Fruit fly (Drosophila melanogaster) whole organism, embryonic: ENCODE results near the gene Ada2a.
A peak's percentile ranks its signal among the peaks of the same experiment; 100 is the strongest.

ENCODE experiments used
- B-H2 ChIP-seq: fragments of 200-800 bp; sonication (Bioruptor generic); optimal IDR thresholded peaks from 2 replicates; lab custom pipeline; 2018; ENCODE audit warnings: missing biosample characterization, mild to moderate bottlenecking, missing genetic modification characterization
- BEAF-32 ChIP-seq: fragments of 200-800 bp; sonication (Bioruptor generic); optimal IDR thresholded peaks from 3 replicates; lab custom pipeline; 2017; ENCODE audit warnings: missing biosample characterization, missing genetic modification characterization, mild to moderate bottlenecking, moderate library complexity, missing genetic modification reagents
- CG10267 ChIP-seq: fragments of 200-800 bp; sonication (Bioruptor generic); optimal IDR thresholded peaks from 2 replicates; lab custom pipeline; 2018; ENCODE audit warnings: missing biosample characterization, mild to moderate bottlenecking, missing genetic modification characterization, moderate library complexity
- CG10979 ChIP-seq: fragments of 200-800 bp; sonication (Bioruptor generic); optimal IDR thresholded peaks from 2 replicates; lab custom pipeline; 2018; ENCODE audit warnings: missing biosample characterization, mild to moderate bottlenecking, missing genetic modification characterization, moderate library complexity
- CG11398 ChIP-seq: fragments of 200-800 bp; sonication (Bioruptor generic); optimal IDR thresholded peaks from 2 replicates; lab custom pipeline; 2016; ENCODE audit warnings: missing biosample characterization, missing genetic modification characterization
- CG11456 ChIP-seq: fragments of 200-800 bp; sonication (Bioruptor generic); IDR thresholded peaks from 3 replicates; pipeline ENCODE4 v1.3.6; 2022; ENCODE audit warnings: missing biosample characterization, missing genetic modification characterization
- CG11504 ChIP-seq: fragments of 200-800 bp; sonication (Bioruptor generic); optimal IDR thresholded peaks from 3 replicates; lab custom pipeline; 2019; ENCODE audit warnings: missing biosample characterization, mild to moderate bottlenecking, missing genetic modification characterization, moderate library complexity
- CG12071 ChIP-seq: fragments of 200-800 bp; sonication (Bioruptor generic); optimal IDR thresholded peaks from 3 replicates; lab custom pipeline; 2018; ENCODE audit warnings: missing biosample characterization, mild to moderate bottlenecking, missing genetic modification characterization
- CG15514 ChIP-seq: fragments of 200-800 bp; sonication (Bioruptor generic); optimal IDR thresholded peaks from 3 replicates; lab custom pipeline; 2017; ENCODE audit warnings: missing biosample characterization, missing genetic modification characterization, mild to moderate bottlenecking, moderate library complexity, missing genetic modification reagents
- CG17361 ChIP-seq: fragments of 200-800 bp; sonication (Bioruptor generic); IDR thresholded peaks from 3 replicates; pipeline ENCODE4 v1.3.6; 2022; ENCODE audit warnings: missing biosample characterization, missing genetic modification characterization
- CG2116 ChIP-seq: fragments of 200-800 bp; sonication (Bioruptor generic); optimal IDR thresholded peaks from 3 replicates; lab custom pipeline; 2018; ENCODE audit warnings: missing biosample characterization, mild to moderate bottlenecking, missing genetic modification characterization
- CG2889 ChIP-seq: fragments of 200-800 bp; sonication (Bioruptor generic); IDR thresholded peaks from 3 replicates; pipeline ENCODE4 v1.3.6; 2022; ENCODE audit warnings: missing biosample characterization, missing genetic modification characterization
- CG31388 ChIP-seq: fragments of 200-800 bp; sonication (Bioruptor generic); optimal IDR thresholded peaks from 2 replicates; lab custom pipeline; 2016; ENCODE audit warnings: missing biosample characterization, missing genetic modification characterization
- CG33557 ChIP-seq: fragments of 200-800 bp; sonication (Bioruptor generic); optimal IDR thresholded peaks from 2 replicates; lab custom pipeline; 2019; ENCODE audit warnings: missing biosample characterization, mild to moderate bottlenecking, missing genetic modification characterization, moderate library complexity
- CG5245 ChIP-seq: fragments of 200-800 bp; sonication (Bioruptor generic); optimal IDR thresholded peaks from 3 replicates; lab custom pipeline; 2016; ENCODE audit warnings: missing biosample characterization, missing genetic modification characterization
- CG5953 ChIP-seq: fragments of 200-800 bp; sonication (Bioruptor generic); IDR thresholded peaks from 2 replicates; pipeline ENCODE4 v1.3.6; 2022; ENCODE audit warnings: missing biosample characterization, missing genetic modification characterization
- CG6654 ChIP-seq: fragments of 200-800 bp; sonication (Bioruptor generic); optimal IDR thresholded peaks from 2 replicates; lab custom pipeline; 2017; ENCODE audit warnings: missing biosample characterization, mild to moderate bottlenecking, missing genetic modification characterization
- CG6854 ChIP-seq: fragments of 200-800 bp; sonication (Bioruptor generic); optimal IDR thresholded peaks from 3 replicates; lab custom pipeline; 2017; ENCODE audit warnings: missing biosample characterization, mild to moderate bottlenecking, missing genetic modification characterization
- CG8290 ChIP-seq, 3 experiments: fragments of 200-800 bp; sonication (Bioruptor generic); optimal IDR thresholded peaks; 2 replicates each; lab custom pipeline; 2016 to 2019; ENCODE audit warnings: missing biosample characterization in 3 of 3, missing genetic modification characterization in 3 of 3, mild to moderate bottlenecking in 2 of 3, moderate library complexity in 1 of 3
- CG8765 ChIP-seq: fragments of 200-800 bp; sonication (Bioruptor generic); IDR thresholded peaks from 2 replicates; pipeline ENCODE4 v1.3.6; 2022; ENCODE audit warnings: missing biosample characterization, missing genetic modification characterization
- CG8924 ChIP-seq: fragments of 200-800 bp; optimal IDR thresholded peaks from 3 replicates; lab custom pipeline; 2019; ENCODE audit warnings: missing biosample characterization, mild to moderate bottlenecking, missing genetic modification characterization, moderate library complexity
- CHES-1-like ChIP-seq: fragments of 200-800 bp; sonication (Bioruptor generic); optimal IDR thresholded peaks from 2 replicates; lab custom pipeline; 2016; ENCODE audit warnings: missing biosample characterization, missing genetic modification characterization
- GATAe ChIP-seq: fragments of 200-800 bp; sonication (Bioruptor generic); conservative IDR thresholded peaks from 2 replicates; pipeline ENCODE4 v1.3.6; 2022; ENCODE audit warnings: missing biosample characterization, missing genetic modification characterization
- Gsc ChIP-seq: fragments of 200-800 bp; sonication (Bioruptor generic); IDR thresholded peaks from 2 replicates; pipeline ENCODE4 v1.3.6; 2022; ENCODE audit warnings: missing biosample characterization, missing genetic modification characterization
- HLH54F ChIP-seq: fragments of 200-800 bp; sonication (Bioruptor generic); optimal IDR thresholded peaks from 3 replicates; lab custom pipeline; 2016; ENCODE audit warnings: missing biosample characterization, missing genetic modification characterization
- HmgZ ChIP-seq: fragments of 200-800 bp; sonication (Bioruptor generic); optimal IDR thresholded peaks from 2 replicates; lab custom pipeline; 2018; ENCODE audit warnings: missing biosample characterization, mild to moderate bottlenecking, missing genetic modification characterization
- Myb ChIP-seq: fragments of 200-800 bp; sonication (Bioruptor generic); optimal IDR thresholded peaks from 2 replicates; lab custom pipeline; 2016; ENCODE audit warnings: missing biosample characterization, missing genetic modification characterization
- Scr ChIP-seq: fragments of 200-800 bp; sonication (Bioruptor generic); IDR thresholded peaks from 2 replicates; pipeline ENCODE4 v1.3.6; 2022; ENCODE audit warnings: missing biosample characterization, missing genetic modification characterization; ENCODE audit not compliant: partially characterized antibody
- Side ChIP-seq: fragments of 200-800 bp; sonication (Bioruptor generic); optimal IDR thresholded peaks from 2 replicates; lab custom pipeline; 2016; ENCODE audit warnings: missing biosample characterization, missing genetic modification characterization
- Tbp ChIP-seq: fragments of >200 bp; optimal IDR thresholded peaks from 2 replicates; lab custom pipeline; 2018; ENCODE audit warnings: missing biosample characterization, missing genetic modification characterization
- Trl ChIP-seq, 3 experiments: fragments of >200 bp in 2 of 3; fragments of 200-800 bp in 1 of 3; sonication (Bioruptor generic) in 1 of 3; optimal IDR thresholded peaks; 2 replicates in 1 of 3; 3 replicates in 2 of 3; lab custom pipeline; 2016 to 2017; ENCODE audit warnings: missing biosample characterization in 1 of 3, missing genetic modification characterization in 1 of 3
- Xbp1 ChIP-seq: fragments of 200-800 bp; sonication (Bioruptor generic); optimal IDR thresholded peaks from 3 replicates; lab custom pipeline; 2016; ENCODE audit warnings: missing biosample characterization, mild to moderate bottlenecking, missing genetic modification characterization
- ab ChIP-seq: fragments of 200-800 bp; sonication (Bioruptor generic); optimal IDR thresholded peaks from 2 replicates; lab custom pipeline; 2016; ENCODE audit warnings: missing biosample characterization, missing genetic modification characterization
- ash1 ChIP-seq: fragments of 200-800 bp; sonication (Bioruptor generic); optimal IDR thresholded peaks from 2 replicates; lab custom pipeline; 2018; ENCODE audit warnings: missing biosample characterization, mild to moderate bottlenecking, missing genetic modification characterization
- ato ChIP-seq: fragments of 200-800 bp; sonication (Bioruptor generic); IDR thresholded peaks from 2 replicates; pipeline ENCODE4 v1.3.6; 2022; ENCODE audit warnings: missing biosample characterization, missing genetic modification characterization; ENCODE audit not compliant: partially characterized antibody
- gfzf ChIP-seq: fragments of 200-800 bp; sonication (Bioruptor generic); optimal IDR thresholded peaks from 2 replicates; lab custom pipeline; 2016; ENCODE audit warnings: missing biosample characterization, mild to moderate bottlenecking, missing genetic modification characterization, moderate library complexity
- gsb ChIP-seq: fragments of 200-800 bp; sonication (Bioruptor generic); IDR thresholded peaks from 2 replicates; pipeline ENCODE4 v1.3.6; 2022; ENCODE audit warnings: missing biosample characterization, missing genetic modification characterization
- hbn ChIP-seq: fragments of 200-800 bp; sonication (Bioruptor generic); IDR thresholded peaks from 2 replicates; pipeline ENCODE4 v1.3.6; 2022; ENCODE audit warnings: missing biosample characterization, missing genetic modification characterization; ENCODE audit not compliant: partially characterized antibody
- her ChIP-seq: fragments of 200-800 bp; sonication (Bioruptor generic); optimal IDR thresholded peaks from 2 replicates; lab custom pipeline; 2016; ENCODE audit warnings: missing biosample characterization, missing genetic modification characterization
- ind ChIP-seq: fragments of 200-800 bp; sonication (Bioruptor generic); optimal IDR thresholded peaks from 3 replicates; lab custom pipeline; 2016; ENCODE audit warnings: missing biosample characterization, missing genetic modification characterization
- ken ChIP-seq: fragments of 200-800 bp; sonication (Bioruptor generic); IDR thresholded peaks from 3 replicates; pipeline ENCODE4 v1.3.6; 2022; ENCODE audit warnings: missing biosample characterization, missing genetic modification characterization
- lilli ChIP-seq: fragments of 200-800 bp; sonication (Bioruptor generic); optimal IDR thresholded peaks from 3 replicates; lab custom pipeline; 2016; ENCODE audit warnings: missing biosample characterization, missing genetic modification characterization
- mam ChIP-seq: fragments of 200-800 bp; sonication (Bioruptor generic); optimal IDR thresholded peaks from 3 replicates; lab custom pipeline; 2016; ENCODE audit warnings: missing biosample characterization, missing genetic modification characterization
- nmo ChIP-seq: fragments of 200-800 bp; sonication (Bioruptor generic); optimal IDR thresholded peaks from 2 replicates; lab custom pipeline; 2018; ENCODE audit warnings: missing biosample characterization, mild to moderate bottlenecking, missing genetic modification characterization, moderate library complexity
- pho ChIP-seq: fragments of 200-800 bp; sonication (Bioruptor generic); optimal IDR thresholded peaks from 2 replicates; lab custom pipeline; 2016; ENCODE audit warnings: missing biosample characterization, missing genetic modification characterization
- sna ChIP-seq: fragments of 200-800 bp; sonication (Bioruptor generic); IDR thresholded peaks from 2 replicates; pipeline ENCODE4 v1.3.6; 2022; ENCODE audit warnings: missing biosample characterization, missing genetic modification characterization; ENCODE audit not compliant: partially characterized antibody
- trem ChIP-seq: fragments of 200-800 bp; optimal IDR thresholded peaks from 3 replicates; lab custom pipeline; 2019; ENCODE audit warnings: missing biosample characterization, mild to moderate bottlenecking, missing genetic modification characterization, moderate library complexity
- tx ChIP-seq: fragments of 200-800 bp; sonication (Bioruptor generic); optimal IDR thresholded peaks from 2 replicates; lab custom pipeline; 2016; ENCODE audit warnings: missing biosample characterization, missing genetic modification characterization
- zen2 ChIP-seq: fragments of 200-800 bp; sonication (Bioruptor generic); IDR thresholded peaks from 3 replicates; pipeline ENCODE4 v1.3.6; 2022; ENCODE audit warnings: missing biosample characterization, missing genetic modification characterization; ENCODE audit not compliant: partially characterized antibody

The Ada2a gene

dm6 chr3R:18255281-18255680, at the start of gene Ada2a, which contains the start of the genes Polr2D, Tgs1 and moi (continued):
- TF ChIP-seq Tbp (GFP tag; lab: Kevin White, UChicago) = no peak
- peak; percentile 35 for TF ChIP-seq Myb (GFP tag; lab: Kevin White, UChicago)
- TF ChIP-seq BEAF-32 = peak; percentile 85
- no peak for TF ChIP-seq Gsc (GFP tag; lab: Robert Waterston, UW)
- no peak for TF ChIP-seq Trl (optimal IDR thresholded peaks at IDR 0.05; lab: Kevin White, UChicago)
- TF ChIP-seq Trl (GFP tag; optimal IDR thresholded peaks at IDR 0.05; lab: Kevin White, UChicago) = no peak
- peak; percentile 66 for TF ChIP-seq CG2116 (GFP tag; lab: Kevin White, UChicago)
- TF ChIP-seq gfzf (GFP tag; lab: Kevin White, UChicago) = peak; percentile 60
- no peak for TF ChIP-seq CG11398 (GFP tag; lab: Kevin White, UChicago)
- no peak for TF ChIP-seq CG5245 (GFP tag; lab: Kevin White, UChicago)
- TF ChIP-seq pho (GFP tag; lab: Kevin White, UChicago) = no peak
- TF ChIP-seq CG8924 (tag; lab: Kevin White, UChicago) = no peak
- peak; percentile 51; the same call in 1 of the 3 replicates for TF ChIP-seq zen2 (GFP tag; lab: Robert Waterston, UW)
- TF ChIP-seq CG11456 = no peak
- no peak for TF ChIP-seq ind (GFP tag; lab: Kevin White, UChicago)
- TF ChIP-seq HLH54F (GFP tag; lab: Kevin White, UChicago) = no peak
- TF ChIP-seq ab (GFP tag; lab: Kevin White, UChicago) = no peak
- TF ChIP-seq tx = no peak
- peak; percentile 79 for TF ChIP-seq Scr (GFP tag; lab: Robert Waterston, UW)
- TF ChIP-seq CG31388 (GFP tag; lab: Kevin White, UChicago) = no peak
- no peak for TF ChIP-seq CG10979 (tag; lab: Kevin White, UChicago)
- TF ChIP-seq her = peak; percentile 2
- TF ChIP-seq CG8290 (GFP tag; optimal IDR thresholded peaks at IDR 0.05; lab: Kevin White, UChicago) = no peak
- no peak for TF ChIP-seq CG8290 (tag; optimal IDR thresholded peaks at IDR 0.05; lab: Kevin White, UChicago)
- no peak for TF ChIP-seq Xbp1 (GFP tag; lab: Kevin White, UChicago)
- peak; percentile 70 for TF ChIP-seq trem (tag; lab: Kevin White, UChicago)
- TF ChIP-seq CG17361 (GFP tag; lab: Robert Waterston, UW) = no peak
- no peak for TF ChIP-seq CG2889 (GFP tag; lab: Robert Waterston, UW)
- peak; percentile 72 for TF ChIP-seq hbn (GFP tag; lab: Robert Waterston, UW)
- TF ChIP-seq sna = peak; percentile 64
- TF ChIP-seq ash1 (GFP tag; lab: Kevin White, UChicago) = no peak
- no peak for TF ChIP-seq CG6654

- TF ChIP-seq CG10979 (tag; lab: Kevin White, UChicago) (peak; percentile 6), CHES-1-like (GFP tag; lab: Kevin White, UChicago) (no peak), CG5953 (GFP tag; lab: Robert Waterston, UW) (0 out of 2 replicates have a peak, but pooled peaks have one; percentile 20), CG10267 (no peak), CG8765 (GFP tag; lab: Robert Waterston, UW) (no peak), CG11504 (tag; lab: Kevin White, UChicago) (peak; percentile 13), CG11456 (no peak), Side (GFP tag; lab: Kevin White, UChicago) (no peak), HmgZ (tag; lab: Kevin White, UChicago) (no peak)
These were observed 47.5 kb upstream of the Ada2a start, which contains the start of gene CG7126 for dm6 chr3R:18302749-18303148. CG7126 (minus strand) TSS chr3R:18302849.

- TF ChIP-seq GATAe (GFP tag; lab: Robert Waterston, UW) (no peak), ato (GFP tag; lab: Robert Waterston, UW) (peak; percentile 75), B-H2 (peak; percentile 45), CG33557 (GFP tag; lab: Kevin White, UChicago) (no peak), mam (GFP tag; lab: Kevin White, UChicago) (no peak), gsb (GFP tag; lab: Robert Waterston, UW) (no peak), nmo (GFP tag; lab: Kevin White, UChicago) (peak; percentile 39), CG6854 (GFP tag; lab: Kevin White, UChicago) (no peak), ken (no peak), CG15514 (GFP tag; lab: Kevin White, UChicago) (peak; percentile 43), lilli (peak; percentile 11), CG12071 (GFP tag; lab: Kevin White, UChicago) (no peak)
These were observed 46.3 kb upstream of the Ada2a start, which contains the start of gene Polr1E for dm6 chr3R:18301569-18301968. Polr1E (minus strand) TSS chr3R:18301728.
